Fruit fly (Drosophila melanogaster) whole organism, adult: Measurements from ENCODE around the gene Sems.

Experiments
- CG12768 ChIP-seq: fragments of 200-800 bp; sonication (Bioruptor generic); optimal IDR thresholded peaks from 2 replicates; lab custom pipeline; 2017; ENCODE audit warnings: missing biosample characterization, missing genetic modification characterization, mild to moderate bottlenecking, moderate library complexity, missing genetic modification reagents
- CG1620 ChIP-seq: fragments of 200-800 bp; sonication (Bioruptor generic); optimal IDR thresholded peaks from 2 replicates; lab custom pipeline; 2016; ENCODE audit warnings: missing biosample characterization, missing genetic modification characterization
- CG33017 ChIP-seq: fragments of 200-800 bp; sonication (Bioruptor generic); optimal IDR thresholded peaks from 2 replicates; lab custom pipeline; 2018; ENCODE audit warnings: missing biosample characterization, mild to moderate bottlenecking, missing genetic modification characterization, moderate library complexity
- CG5204 ChIP-seq: fragments of 200-800 bp; sonication (Bioruptor generic); optimal IDR thresholded peaks from 2 replicates; lab custom pipeline; 2016; ENCODE audit warnings: missing biosample characterization, missing genetic modification characterization
- CG7101 ChIP-seq: fragments of 200-800 bp; sonication (Bioruptor generic); optimal IDR thresholded peaks from 2 replicates; lab custom pipeline; 2018; ENCODE audit warnings: missing biosample characterization, mild to moderate bottlenecking, missing genetic modification characterization, moderate library complexity
- Clk ChIP-seq: fragments of 200-800 bp; sonication (Bioruptor generic); optimal IDR thresholded peaks from 2 replicates; lab custom pipeline; 2017; ENCODE audit warnings: missing biosample characterization, missing genetic modification characterization
- Mnt ChIP-seq: fragments of 200-800 bp; sonication (Bioruptor generic); optimal IDR thresholded peaks from 2 replicates; lab custom pipeline; 2016; ENCODE audit warnings: missing biosample characterization, mild to moderate bottlenecking, missing genetic modification characterization
- bab1 ChIP-seq: fragments of 200-800 bp; sonication (Bioruptor generic); optimal IDR thresholded peaks from 3 replicates; lab custom pipeline; 2019; ENCODE audit warnings: missing biosample characterization, mild to moderate bottlenecking, missing genetic modification characterization, moderate library complexity
- cic ChIP-seq: fragments of 200-800 bp; sonication (Bioruptor generic); optimal IDR thresholded peaks from 2 replicates; lab custom pipeline; 2017; ENCODE audit warnings: missing biosample characterization, mild to moderate bottlenecking, missing genetic modification characterization, moderate library complexity
- kay ChIP-seq: fragments of 200-800 bp; sonication (Bioruptor generic); peaks from one replicate; lab custom pipeline; 2016; ENCODE audit warnings: missing biosample characterization, missing genetic modification characterization, borderline replicate concordance
- ovo ChIP-seq: fragments of 200-800 bp; sonication (Bioruptor generic); optimal IDR thresholded peaks from 2 replicates; lab custom pipeline; 2016; ENCODE audit warnings: missing biosample characterization, missing genetic modification characterization
- pad ChIP-seq: fragments of 200-800 bp; sonication (Bioruptor generic); optimal IDR thresholded peaks from 3 replicates; lab custom pipeline; 2017; ENCODE audit warnings: missing biosample characterization, missing genetic modification characterization, mild to moderate bottlenecking, moderate library complexity, missing genetic modification reagents

DNA sequence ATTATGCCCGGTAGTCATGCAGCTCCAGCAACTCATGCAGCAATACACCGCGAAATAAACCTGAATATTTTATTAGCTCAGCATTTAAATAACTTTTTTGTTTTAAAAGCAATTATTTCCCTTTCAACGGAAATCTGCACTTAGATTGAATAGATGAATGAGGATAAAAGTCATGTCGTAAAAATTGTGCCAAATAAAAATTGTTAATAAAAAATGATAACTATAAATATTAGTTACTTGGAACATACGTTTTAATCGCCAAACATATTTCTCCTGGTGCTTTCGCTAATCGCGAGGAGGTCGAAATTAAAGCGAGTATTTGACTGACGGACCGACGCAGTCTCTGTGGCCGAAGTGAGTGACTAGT is 4.4 kb downstream of the Sems start:
- TF ChIP-seq CG7101 (tag; lab: Kevin White, UChicago) (no peak), Clk (GFP tag; lab: Kevin White, UChicago) (no peak), Mnt (GFP tag; lab: Kevin White, UChicago) (no peak), kay (no peak), bab1 (no peak), cic (GFP tag; lab: Kevin White, UChicago) (no peak), CG5204 (GFP tag; lab: Kevin White, UChicago) (no peak), ovo (no peak), pad (no peak), CG1620 (GFP tag; lab: Kevin White, UChicago) (no peak), CG12768 (no peak), CG33017 (tag; lab: Kevin White, UChicago) (no peak)
